Worm (Caenorhabditis elegans) whole organism, L3 larva: ENCODE results near the gene tbc-11.

Experiments
- R02D3.7 ChIP-seq: fragments of 150-350 bp; optimal IDR thresholded peaks from 2 replicates; lab custom pipeline; 2014; ENCODE audit warnings: missing biosample characterization, missing genetic modification characterization
- ZK546.5 ChIP-seq: sonication (generic microtip); optimal IDR thresholded peaks from 2 replicates; lab custom pipeline; 2017; ENCODE audit warnings: missing biosample characterization, missing genetic modification characterization
- aly-2 ChIP-seq: fragments of 150-350 bp; optimal IDR thresholded peaks from 2 replicates; lab custom pipeline; 2014; ENCODE audit warnings: missing biosample characterization, missing genetic modification characterization
- ama-1 ChIP-seq: fragments of 150-350 bp; optimal IDR thresholded peaks from 2 replicates; lab custom pipeline; 2018
- ceh-16 ChIP-seq: sonication (generic microtip); optimal IDR thresholded peaks from 2 replicates; lab custom pipeline; 2017; ENCODE audit warnings: missing biosample characterization, missing genetic modification characterization
- ceh-28 ChIP-seq: fragments of 150-350 bp; optimal IDR thresholded peaks from 2 replicates; lab custom pipeline; 2014; ENCODE audit warnings: missing biosample characterization, missing genetic modification reagents, missing genetic modification characterization
- ceh-82 ChIP-seq: fragments of 150-350 bp; optimal IDR thresholded peaks from 2 replicates; lab custom pipeline; 2014; ENCODE audit warnings: missing biosample characterization, missing genetic modification characterization
- ceh-9 ChIP-seq: sonication (generic microtip); optimal IDR thresholded peaks from 2 replicates; lab custom pipeline; 2018; ENCODE audit warnings: missing biosample characterization, missing genetic modification characterization
- daf-12 ChIP-seq: fragments of 150-350 bp; optimal IDR thresholded peaks from 2 replicates; lab custom pipeline; 2014; ENCODE audit warnings: missing biosample characterization, missing genetic modification reagents, missing genetic modification characterization
- egl-27 ChIP-seq: sonication (generic microtip); optimal IDR thresholded peaks from 4 replicates; lab custom pipeline; 2017; ENCODE audit warnings: missing biosample characterization, missing genetic modification reagents, missing genetic modification characterization
- egl-5 ChIP-seq: fragments of 150-350 bp; optimal IDR thresholded peaks from 2 replicates; lab custom pipeline; 2017; ENCODE audit warnings: missing biosample characterization, missing genetic modification reagents, missing genetic modification characterization, inconsistent platforms
- elt-1 ChIP-seq: fragments of 150-350 bp; optimal IDR thresholded peaks from 2 replicates; lab custom pipeline; 2014; ENCODE audit warnings: missing biosample characterization, missing genetic modification characterization
- elt-2 ChIP-seq: sonication (generic microtip); optimal IDR thresholded peaks from 2 replicates; lab custom pipeline; 2016; ENCODE audit warnings: missing genetic modification reagents, mild to moderate bottlenecking, missing genetic modification characterization, missing compliant biosample characterization
- elt-3 ChIP-seq, 3 experiments: fragments of 150-350 bp in 1 of 3; sonication (generic microtip) in 2 of 3; optimal IDR thresholded peaks; 2 replicates in 2 of 3; 4 replicates in 1 of 3; lab custom pipeline; 2014 to 2017; ENCODE audit warnings: missing biosample characterization in 3 of 3, missing genetic modification characterization in 3 of 3
- eor-1 ChIP-seq, 2 experiments: fragments of 150-350 bp; optimal IDR thresholded peaks; 2 replicates each; lab custom pipeline; 2014 to 2018; ENCODE audit warnings: missing biosample characterization in 2 of 2, missing genetic modification characterization in 2 of 2
- fkh-10 ChIP-seq: sonication (generic microtip); optimal IDR thresholded peaks from 2 replicates; lab custom pipeline; 2017; ENCODE audit warnings: missing biosample characterization, missing genetic modification reagents, missing genetic modification characterization
- fkh-2 ChIP-seq: fragments of 150-350 bp; optimal IDR thresholded peaks from 2 replicates; lab custom pipeline; 2014; ENCODE audit warnings: missing biosample characterization, missing genetic modification reagents, missing genetic modification characterization
- fos-1 ChIP-seq: fragments of 150-350 bp; optimal IDR thresholded peaks from 2 replicates; lab custom pipeline; 2014; ENCODE audit warnings: missing biosample characterization, missing genetic modification characterization
- hmg-11 ChIP-seq: sonication (generic microtip); optimal IDR thresholded peaks from 2 replicates; lab custom pipeline; 2016; ENCODE audit warnings: missing genetic modification characterization, missing compliant biosample characterization
- jun-1 ChIP-seq: fragments of 150-350 bp; optimal IDR thresholded peaks from 2 replicates; lab custom pipeline; 2014; ENCODE audit warnings: missing biosample characterization, missing genetic modification reagents, missing genetic modification characterization
- lin-15B ChIP-seq: fragments of 150-350 bp; optimal IDR thresholded peaks from 2 replicates; lab custom pipeline; 2014; ENCODE audit warnings: missing biosample characterization, missing genetic modification characterization
- lin-39 ChIP-seq: fragments of 150-350 bp; optimal IDR thresholded peaks from 2 replicates; lab custom pipeline; 2018; ENCODE audit warnings: missing biosample characterization, missing genetic modification reagents, missing genetic modification characterization
- lsy-12 ChIP-seq: sonication (generic microtip); optimal IDR thresholded peaks from 2 replicates; lab custom pipeline; 2016; ENCODE audit warnings: mild to moderate bottlenecking, missing genetic modification characterization, missing compliant biosample characterization
- mdl-1 ChIP-seq: fragments of 150-350 bp; optimal IDR thresholded peaks from 2 replicates; lab custom pipeline; 2014; ENCODE audit warnings: missing biosample characterization, missing genetic modification characterization
- mml-1 ChIP-seq: fragments of 150-350 bp; sonication (generic microtip); optimal IDR thresholded peaks from 3 replicates; lab custom pipeline; 2014; ENCODE audit warnings: missing biosample characterization, missing genetic modification characterization
- nfya-1 ChIP-seq: sonication (generic microtip); optimal IDR thresholded peaks from 2 replicates; lab custom pipeline; 2017; ENCODE audit warnings: missing genetic modification characterization, mild to moderate bottlenecking, missing compliant biosample characterization, antibody characterized with exemption, moderate library complexity; ENCODE audit not compliant: insufficient read depth
- nhr-11 ChIP-seq: fragments of 150-350 bp; optimal IDR thresholded peaks from 2 replicates; lab custom pipeline; 2014; ENCODE audit warnings: missing biosample characterization, missing genetic modification characterization
- nhr-12 ChIP-seq: fragments of 150-350 bp; optimal IDR thresholded peaks from 2 replicates; lab custom pipeline; 2014; ENCODE audit warnings: missing biosample characterization, missing genetic modification characterization
- nhr-23 ChIP-seq: fragments of 150-350 bp; optimal IDR thresholded peaks from 2 replicates; lab custom pipeline; 2014; ENCODE audit warnings: missing biosample characterization, missing genetic modification reagents, missing genetic modification characterization
- nhr-237 ChIP-seq: fragments of 150-350 bp; optimal IDR thresholded peaks from 2 replicates; lab custom pipeline; 2014; ENCODE audit warnings: missing biosample characterization, missing genetic modification characterization
- nhr-25 ChIP-seq: sonication (generic microtip); optimal IDR thresholded peaks from 2 replicates; lab custom pipeline; 2017; ENCODE audit warnings: missing biosample characterization, missing genetic modification characterization
- nhr-28 ChIP-seq: fragments of 150-350 bp; optimal IDR thresholded peaks from 2 replicates; lab custom pipeline; 2014; ENCODE audit warnings: missing biosample characterization, missing genetic modification characterization
- nhr-43 ChIP-seq: sonication (generic microtip); optimal IDR thresholded peaks from 2 replicates; lab custom pipeline; 2016; ENCODE audit warnings: mild to moderate bottlenecking, missing genetic modification characterization, missing compliant biosample characterization; ENCODE audit not compliant: poor library complexity, severe bottlenecking
- nhr-67 ChIP-seq: fragments of 150-350 bp; optimal IDR thresholded peaks from 2 replicates; lab custom pipeline; 2014; ENCODE audit warnings: missing biosample characterization, missing genetic modification characterization
- nhr-76 ChIP-seq: fragments of 150-350 bp; sonication (generic microtip); optimal IDR thresholded peaks from 5 replicates; lab custom pipeline; 2014; ENCODE audit warnings: missing biosample characterization, missing genetic modification characterization
- nhr-77 ChIP-seq: fragments of 150-350 bp; optimal IDR thresholded peaks from 2 replicates; lab custom pipeline; 2014; ENCODE audit warnings: missing biosample characterization, missing genetic modification characterization
- pha-4 ChIP-seq: fragments of 150-350 bp; optimal IDR thresholded peaks from 2 replicates; lab custom pipeline; 2014; ENCODE audit warnings: missing biosample characterization, missing genetic modification reagents, missing genetic modification characterization
- pqm-1 ChIP-seq: fragments of 150-350 bp; optimal IDR thresholded peaks from 2 replicates; lab custom pipeline; 2017; ENCODE audit warnings: missing biosample characterization, missing genetic modification characterization, inconsistent platforms
- sea-2 ChIP-seq: fragments of 150-350 bp; sonication (generic microtip); optimal IDR thresholded peaks from 4 replicates; lab custom pipeline; 2014; ENCODE audit warnings: missing biosample characterization, missing genetic modification reagents, missing genetic modification characterization
- skn-1 ChIP-seq: fragments of 150-350 bp; optimal IDR thresholded peaks from 2 replicates; lab custom pipeline; 2014; ENCODE audit warnings: missing biosample characterization, missing genetic modification characterization
- snpc-4 ChIP-seq: fragments of 150-350 bp; optimal IDR thresholded peaks from 2 replicates; lab custom pipeline; 2014; ENCODE audit warnings: missing biosample characterization, missing genetic modification characterization
- tbx-2 ChIP-seq: sonication (generic microtip); optimal IDR thresholded peaks from 2 replicates; lab custom pipeline; 2016; ENCODE audit warnings: mild to moderate bottlenecking, missing genetic modification characterization, missing compliant biosample characterization
- unc-39 ChIP-seq: sonication (generic microtip); optimal IDR thresholded peaks from 4 replicates; lab custom pipeline; 2017; ENCODE audit warnings: missing biosample characterization, missing genetic modification characterization
- unc-62 ChIP-seq: fragments of 150-350 bp; sonication (generic microtip); optimal IDR thresholded peaks from 4 replicates; lab custom pipeline; 2014; ENCODE audit warnings: missing biosample characterization, missing genetic modification reagents, missing genetic modification characterization
- zag-1 ChIP-seq: fragments of 150-350 bp; optimal IDR thresholded peaks from 2 replicates; lab custom pipeline; 2014; ENCODE audit warnings: missing biosample characterization, missing genetic modification characterization
- ztf-11 ChIP-seq: fragments of 150-350 bp; optimal IDR thresholded peaks from 2 replicates; lab custom pipeline; 2014; ENCODE audit warnings: missing biosample characterization, missing genetic modification characterization
- ztf-4 ChIP-seq: fragments of 150-350 bp; optimal IDR thresholded peaks from 2 replicates; lab custom pipeline; 2014; ENCODE audit warnings: missing biosample characterization, missing genetic modification characterization

Gene tbc-11

DNA sequence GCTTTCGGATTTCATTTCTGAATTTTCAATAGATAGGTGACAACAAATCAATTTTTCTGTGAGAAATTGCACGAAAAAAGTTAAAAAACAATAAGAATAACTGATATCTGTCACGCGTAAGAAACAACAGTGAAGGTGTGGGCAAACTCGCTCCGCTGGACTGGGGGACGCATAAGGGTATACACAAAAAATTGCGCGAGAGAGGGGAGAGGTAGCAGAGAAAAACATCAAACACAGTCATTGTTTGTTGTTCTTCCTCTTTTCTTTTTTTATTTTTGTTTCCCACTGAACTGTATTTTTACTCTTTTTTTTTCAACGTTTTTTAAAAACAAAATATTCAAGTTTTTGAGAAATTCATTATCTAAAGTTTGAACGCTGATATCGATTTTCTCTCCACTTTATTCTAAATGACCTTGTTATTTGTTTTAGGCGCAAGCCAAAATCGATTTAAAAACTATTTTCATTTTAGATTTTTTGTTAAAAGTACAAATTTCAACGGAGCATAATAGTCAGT lies at the start of gene tbc-11, which contains the start of gene pifk-1:
Gene tbc-11, plus strand, starts transcription at position 464 of the 514 bp plus-strand sequence.
Gene pifk-1, minus strand, starts transcription at position 17 of the 514 bp plus-strand sequence.
- TF ChIP-seq ama-1 (lab: Kevin White, UChicago) (peak; percentile 21), hmg-11 (tag; lab: Kevin White, UChicago) (peak; percentile 42), lin-15B (peak; percentile 66), zag-1 (no peak), ceh-16 (tag; lab: Kevin White, UChicago) (no peak), nhr-43 (tag; lab: Kevin White, UChicago) (no peak), nhr-12 (tag; lab: Kevin White, UChicago) (no peak), jun-1 (tag; lab: Kevin White, UChicago) (peak; percentile 0), pha-4 (tag; lab: Kevin White, UChicago) (peak; percentile 95), snpc-4 (tag; lab: Kevin White, UChicago) (peak; percentile 64), lin-39 (tag; lab: Kevin White, UChicago) (peak; percentile 41), mml-1 (no peak), nhr-25 (tag; lab: Kevin White, UChicago) (peak; percentile 61), fos-1 (tag; lab: Kevin White, UChicago) (no peak), ztf-11 (tag; lab: Kevin White, UChicago) (no peak), fkh-10 (GFP tag; lab: Kevin White, UChicago) (no peak), nfya-1 (tag; lab: Kevin White, UChicago) (peak; percentile 63), sea-2 (GFP tag; lab: Kevin White, UChicago) (no peak), nhr-77 (tag; lab: Kevin White, UChicago) (no peak), skn-1 (tag; lab: Kevin White, UChicago) (peak; percentile 66), elt-2 (tag; lab: Kevin White, UChicago) (peak; percentile 50), nhr-23 (tag; lab: Kevin White, UChicago) (peak; percentile 62), nhr-76 (no peak), daf-12 (no peak), pqm-1 (tag; lab: Kevin White, UChicago) (peak; percentile 74)

DNA sequence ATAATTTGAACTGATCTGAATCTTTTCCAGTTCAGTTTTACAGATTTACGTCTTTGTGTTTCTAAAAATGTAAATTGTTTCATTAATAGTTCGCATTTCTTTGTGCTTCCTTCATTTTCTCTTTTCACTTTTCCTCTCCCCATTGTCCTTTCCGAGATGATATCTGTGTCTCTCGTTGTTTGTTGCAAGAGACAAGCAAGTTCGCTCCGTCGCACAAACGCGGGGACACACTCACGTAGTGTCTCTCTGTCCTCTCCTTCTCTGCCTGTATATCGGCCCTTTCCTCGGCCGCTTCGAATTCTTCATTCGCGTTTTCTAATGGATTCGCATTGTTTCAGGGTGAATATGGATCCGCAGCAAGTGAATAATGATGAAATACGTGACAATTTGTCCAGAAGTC lies 47.8 kb upstream of the tbc-11 start, which contains the start of gene ZC13.1:
Gene ZC13.1, plus strand, starts transcription at position 305 of the 400 bp plus-strand sequence.
- TF ChIP-seq fos-1 (tag; lab: Kevin White, UChicago) (no peak), unc-62 (GFP tag; lab: Kevin White, UChicago) (no peak), jun-1 (tag; lab: Kevin White, UChicago) (peak; percentile 34), elt-2 (tag; lab: Kevin White, UChicago) (peak; percentile 51), lin-39 (tag; lab: Kevin White, UChicago) (peak; percentile 87), nfya-1 (tag; lab: Kevin White, UChicago) (peak; percentile 73), mml-1 (no peak), daf-12 (no peak), nhr-67 (tag; lab: Kevin White, UChicago) (no peak), ceh-28 (no peak), nhr-76 (no peak), skn-1 (tag; lab: Kevin White, UChicago) (peak; percentile 65), zag-1 (no peak), nhr-25 (tag; lab: Kevin White, UChicago) (peak; percentile 93), egl-5 (peak; percentile 63), eor-1 (tag; optimal IDR thresholded peaks at IDR 0.05; lab: Kevin White, UChicago) (no peak), sea-2 (GFP tag; lab: Kevin White, UChicago) (no peak), nhr-11 (no peak), nhr-43 (tag; lab: Kevin White, UChicago) (no peak), mdl-1 (tag; lab: Kevin White, UChicago) (no peak), snpc-4 (tag; lab: Kevin White, UChicago) (peak; percentile 45), nhr-28 (tag; lab: Kevin White, UChicago) (no peak), ztf-11 (tag; lab: Kevin White, UChicago) (no peak), egl-27 (tag; lab: Kevin White, UChicago) (no peak), unc-39 (tag; lab: Kevin White, UChicago) (no peak), nhr-77 (tag; lab: Kevin White, UChicago) (no peak), lin-15B (peak; percentile 85), ZK546.5 (no peak), ceh-9 (tag; lab: Kevin White, UChicago) (no peak), pqm-1 (tag; lab: Kevin White, UChicago) (peak; percentile 34), nhr-12 (tag; lab: Kevin White, UChicago) (no peak), elt-3 (tag; optimal IDR thresholded peaks at IDR 0.05; lab: Kevin White, UChicago) (no peak), fkh-10 (GFP tag; lab: Kevin White, UChicago) (no peak), nhr-23 (tag; lab: Kevin White, UChicago) (peak; percentile 76), hmg-11 (tag; lab: Kevin White, UChicago) (peak; percentile 70), tbx-2 (tag; lab: Kevin White, UChicago) (no peak), fkh-2 (no peak), ceh-16 (tag; lab: Kevin White, UChicago) (no peak), nhr-237 (tag; lab: Kevin White, UChicago) (no peak), R02D3.7 (tag; lab: Kevin White, UChicago) (no peak), ceh-82 (tag; lab: Kevin White, UChicago) (no peak), ama-1 (lab: Kevin White, UChicago) (no peak), ztf-4 (no peak), aly-2 (tag; lab: Kevin White, UChicago) (no peak), lsy-12 (tag; lab: Kevin White, UChicago) (no peak), pha-4 (tag; lab: Kevin White, UChicago) (peak; percentile 91), elt-1 (tag; lab: Kevin White, UChicago) (peak; percentile 44)
